Worm (Caenorhabditis elegans) whole organism, L4 larva: ENCODE measurements around the gene parn-2.

Experiments
- F26F4.8 ChIP-seq: fragments of 200-800 bp; sonication (Bioruptor generic); conservative IDR thresholded peaks from 2 replicates; pipeline ENCODE4 v1.3.6; 2022; ENCODE audit warnings: missing genetic modification characterization, missing compliant biosample characterization
- R02D3.7 ChIP-seq: fragments of 150-350 bp; sonication (generic microtip); optimal IDR thresholded peaks from 3 replicates; lab custom pipeline; 2014; ENCODE audit warnings: missing biosample characterization, missing genetic modification characterization
- Y105C5A.15 ChIP-seq: fragments of 200-800 bp; sonication (Bioruptor generic); IDR thresholded peaks from 2 replicates; pipeline ENCODE4 v1.3.6; 2022; ENCODE audit warnings: missing genetic modification characterization, missing compliant biosample characterization
- Y75B8A.6 ChIP-seq: fragments of 200-800 bp; sonication (Bioruptor generic); IDR thresholded peaks from 2 replicates; pipeline ENCODE4 v1.3.6; 2022; ENCODE audit warnings: missing genetic modification reagents, missing genetic modification characterization, missing compliant biosample characterization
- aha-1 ChIP-seq: fragments of 150-350 bp; peaks from one replicate; lab custom pipeline; 2014; ENCODE audit warnings: missing biosample characterization, missing genetic modification characterization
- ceh-20 ChIP-seq: fragments of 200-800 bp; sonication (Bioruptor generic); IDR thresholded peaks from 2 replicates; pipeline ENCODE4 v1.3.6; 2022; ENCODE audit warnings: missing genetic modification reagents, missing genetic modification characterization, missing compliant biosample characterization
- ceh-28 ChIP-seq: fragments of 150-350 bp; optimal IDR thresholded peaks from 2 replicates; lab custom pipeline; 2014; ENCODE audit warnings: missing biosample characterization, missing genetic modification reagents, missing genetic modification characterization
- ceh-44 ChIP-seq: fragments of 200-800 bp; sonication (Bioruptor generic); IDR thresholded peaks from 2 replicates; pipeline ENCODE4 v1.3.6; 2022; ENCODE audit warnings: missing genetic modification reagents, missing genetic modification characterization, missing compliant biosample characterization
- ces-1 ChIP-seq: fragments of 150-350 bp; sonication (generic microtip); optimal IDR thresholded peaks from 4 replicates; lab custom pipeline; 2014; ENCODE audit warnings: missing biosample characterization, missing genetic modification reagents, missing genetic modification characterization
- dmd-9 ChIP-seq: fragments of 200-800 bp; sonication (Bioruptor generic); IDR thresholded peaks from 2 replicates; pipeline ENCODE4 v1.3.6; 2022; ENCODE audit warnings: missing genetic modification reagents, missing genetic modification characterization, missing compliant biosample characterization
- dve-1 ChIP-seq: sonication (generic microtip); optimal IDR thresholded peaks from 2 replicates; lab custom pipeline; 2017; ENCODE audit warnings: antibody characterized with exemption, mild to moderate bottlenecking, missing genetic modification characterization, missing compliant biosample characterization; ENCODE audit not compliant: insufficient read depth
- hif-1 ChIP-seq, 2 experiments: sonication (generic microtip); optimal IDR thresholded peaks; 2 replicates each; lab custom pipeline; 2016 to 2017; ENCODE audit warnings: missing compliant biosample characterization in 2 of 2, missing genetic modification characterization in 2 of 2, missing genetic modification reagents in 2 of 2, missing genotype in 2 of 2, mild to moderate bottlenecking in 1 of 2
- hlh-11 ChIP-seq: fragments of 200-800 bp; sonication (Bioruptor generic); optimal IDR thresholded peaks from 2 replicates; lab custom pipeline; 2018; ENCODE audit warnings: mild to moderate bottlenecking, missing genetic modification characterization, missing compliant biosample characterization
- hlh-30 ChIP-seq: sonication (generic microtip); optimal IDR thresholded peaks from 2 replicates; lab custom pipeline; 2017; ENCODE audit warnings: antibody characterized with exemption, mild to moderate bottlenecking, missing genetic modification characterization, missing compliant biosample characterization; ENCODE audit not compliant: insufficient read depth
- hmg-1.1 ChIP-seq: fragments of 200-800 bp; sonication (Bioruptor generic); IDR thresholded peaks from 2 replicates; pipeline ENCODE4 v1.3.6; 2022; ENCODE audit warnings: missing genetic modification reagents, missing genetic modification characterization, missing compliant biosample characterization
- jun-1 ChIP-seq: fragments of 150-350 bp; optimal IDR thresholded peaks from 2 replicates; lab custom pipeline; 2014; ENCODE audit warnings: missing biosample characterization, missing genetic modification reagents, missing genetic modification characterization
- lin-1 ChIP-seq: fragments of 200-800 bp; sonication (Bioruptor generic); IDR thresholded peaks from 2 replicates; pipeline ENCODE4 v1.3.6; 2022; ENCODE audit warnings: missing genetic modification reagents, missing genetic modification characterization, missing compliant biosample characterization
- lin-29 ChIP-seq: fragments of 200-800 bp; sonication (Bioruptor generic); IDR thresholded peaks from 2 replicates; pipeline ENCODE4 v1.3.6; 2022; ENCODE audit warnings: missing genetic modification reagents, missing genetic modification characterization, missing compliant biosample characterization
- lsy-2 ChIP-seq, 2 experiments: fragments of 150-350 bp in 1 of 2; sonication (generic microtip) in 1 of 2; optimal IDR thresholded peaks; 2 replicates each; lab custom pipeline; 2014 to 2017; ENCODE audit warnings: missing biosample characterization in 2 of 2, missing genetic modification characterization in 2 of 2
- madf-5 ChIP-seq, 2 experiments: fragments of 200-800 bp; sonication (Bioruptor generic); IDR thresholded peaks; 2 replicates each; pipeline ENCODE4 v1.3.6; 2022; ENCODE audit warnings: missing compliant biosample characterization in 2 of 2, missing genetic modification characterization in 2 of 2
- mdl-1 ChIP-seq, 2 experiments: fragments of 150-350 bp in 1 of 2; sonication (generic microtip) in 1 of 2; optimal IDR thresholded peaks; 2 replicates each; lab custom pipeline; 2014 to 2017; ENCODE audit warnings: missing biosample characterization in 2 of 2, missing genetic modification characterization in 2 of 2
- mdt-29 ChIP-seq: fragments of 200-800 bp; sonication (Bioruptor generic); IDR thresholded peaks from 2 replicates; pipeline ENCODE4 v1.3.6; 2022; ENCODE audit warnings: missing genetic modification reagents, missing genetic modification characterization, missing compliant biosample characterization
- mep-1 ChIP-seq: fragments of 150-350 bp; sonication (generic microtip); optimal IDR thresholded peaks from 3 replicates; lab custom pipeline; 2014; ENCODE audit warnings: missing biosample characterization, missing genetic modification characterization
- mes-2 ChIP-seq: sonication (generic microtip); optimal IDR thresholded peaks from 2 replicates; lab custom pipeline; 2016; ENCODE audit warnings: missing genotype, mild to moderate bottlenecking, missing genetic modification characterization, missing compliant biosample characterization; ENCODE audit not compliant: poor library complexity, severe bottlenecking
- mxl-2 ChIP-seq: fragments of 200-800 bp; sonication (Bioruptor generic); conservative IDR thresholded peaks from 2 replicates; pipeline ENCODE4 v1.3.6; 2022; ENCODE audit warnings: missing genetic modification reagents, missing genetic modification characterization, missing compliant biosample characterization
- nhr-10 ChIP-seq: fragments of 150-350 bp; optimal IDR thresholded peaks from 2 replicates; lab custom pipeline; 2014; ENCODE audit warnings: missing biosample characterization, missing genetic modification characterization
- nhr-25 ChIP-seq: sonication (generic microtip); optimal IDR thresholded peaks from 2 replicates; lab custom pipeline; 2017; ENCODE audit warnings: missing genetic modification characterization, mild to moderate bottlenecking, missing compliant biosample characterization, antibody characterized with exemption, moderate library complexity, borderline replicate concordance; ENCODE audit not compliant: insufficient read depth
- nhr-28 ChIP-seq: fragments of 150-350 bp; optimal IDR thresholded peaks from 2 replicates; lab custom pipeline; 2014; ENCODE audit warnings: missing biosample characterization, missing genetic modification characterization
- nhr-42 ChIP-seq: fragments of 200-800 bp; sonication (Bioruptor generic); IDR thresholded peaks from 2 replicates; pipeline ENCODE4 v1.3.6; 2022; ENCODE audit warnings: missing genetic modification characterization, missing compliant biosample characterization
- nhr-6 ChIP-seq: fragments of 150-350 bp; optimal IDR thresholded peaks from 2 replicates; lab custom pipeline; 2014; ENCODE audit warnings: missing biosample characterization, missing genetic modification characterization
- nhr-76 ChIP-seq: fragments of 150-350 bp; optimal IDR thresholded peaks from 2 replicates; lab custom pipeline; 2014; ENCODE audit warnings: missing biosample characterization, missing genetic modification characterization
- php-3 ChIP-seq: fragments of 200-800 bp; sonication (Bioruptor generic); IDR thresholded peaks from 2 replicates; pipeline ENCODE4 v1.3.6; 2022; ENCODE audit warnings: missing genetic modification reagents, missing genetic modification characterization, missing compliant biosample characterization
- rbr-2 ChIP-seq: sonication (generic microtip); optimal IDR thresholded peaks from 2 replicates; lab custom pipeline; 2016; ENCODE audit warnings: missing genotype, missing genetic modification characterization, missing compliant biosample characterization
- set-16 ChIP-seq: fragments of 200-800 bp; sonication (Bioruptor generic); IDR thresholded peaks from 2 replicates; pipeline ENCODE4 v1.3.6; 2022; ENCODE audit warnings: missing genetic modification reagents, missing genetic modification characterization, missing compliant biosample characterization
- snpc-4 ChIP-seq: fragments of 150-350 bp; optimal IDR thresholded peaks from 2 replicates; lab custom pipeline; 2014; ENCODE audit warnings: missing biosample characterization, missing genetic modification characterization
- spr-1 ChIP-seq: sonication (generic microtip); optimal IDR thresholded peaks from 2 replicates; lab custom pipeline; 2016; ENCODE audit warnings: mild to moderate bottlenecking, missing genetic modification characterization, missing compliant biosample characterization
- spr-3 ChIP-seq: fragments of 200-800 bp; sonication (Bioruptor generic); optimal IDR thresholded peaks from 2 replicates; lab custom pipeline; 2018; ENCODE audit warnings: mild to moderate bottlenecking, missing genetic modification characterization, missing compliant biosample characterization
- unc-62 ChIP-seq, 3 experiments: fragments of 150-350 bp in 1 of 3; sonication (generic microtip); optimal IDR thresholded peaks in 2 of 3; peaks in 1 of 3; 1 replicate in 1 of 3; 2 replicates in 2 of 3; lab custom pipeline; 2014 to 2017; ENCODE audit warnings: missing biosample characterization in 3 of 3, missing genetic modification characterization in 3 of 3, missing genetic modification reagents in 3 of 3, missing genotype in 1 of 3
- vab-7 ChIP-seq: fragments of 200-800 bp; sonication (Bioruptor generic); IDR thresholded peaks from 2 replicates; pipeline ENCODE4 v1.3.6; 2022; ENCODE audit warnings: missing genetic modification reagents, missing genetic modification characterization, missing compliant biosample characterization
- zfp-2 ChIP-seq: sonication (generic microtip); optimal IDR thresholded peaks from 2 replicates; lab custom pipeline; 2016; ENCODE audit warnings: mild to moderate bottlenecking, missing genetic modification characterization, missing compliant biosample characterization
- zfp-3 ChIP-seq: fragments of 200-800 bp; sonication (Bioruptor generic); conservative IDR thresholded peaks from 2 replicates; pipeline ENCODE4 v1.3.6; 2022; ENCODE audit warnings: missing genetic modification reagents, missing genetic modification characterization, missing compliant biosample characterization
- zip-2 ChIP-seq: fragments of 150-350 bp; optimal IDR thresholded peaks from 2 replicates; lab custom pipeline; 2014; ENCODE audit warnings: missing biosample characterization, missing genetic modification characterization

The parn-2 gene

DNA sequence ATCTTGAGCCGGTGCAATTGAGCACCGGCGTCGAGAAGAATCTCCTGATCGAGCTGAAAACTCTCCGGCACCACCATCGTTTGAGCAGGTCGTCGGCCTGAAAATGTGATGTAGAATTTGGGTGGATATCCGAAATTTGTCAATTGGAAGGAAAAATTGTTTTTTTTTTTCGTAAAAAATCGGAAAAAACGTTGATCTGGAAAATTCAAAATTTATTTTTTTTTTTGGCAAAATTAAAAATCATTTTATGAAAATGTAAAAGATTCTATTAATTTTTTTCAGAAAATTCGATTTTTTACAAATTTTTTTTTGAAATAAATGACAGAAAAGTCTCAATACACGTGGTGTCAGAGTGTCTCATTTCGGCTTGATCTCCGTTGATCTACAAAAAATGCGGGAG is 9.7 kb upstream of the parn-2 start, which contains the start of gene tric-1B.1:
TSS of gene tric-1B.1 (minus strand) at position 101 of the 400 bp plus-strand sequence.
- TF ChIP-seq zip-2 (tag; lab: Kevin White, UChicago), result no peak
- no peak for TF ChIP-seq zfp-3 (GFP tag; lab: Robert Waterston, UW)
- TF ChIP-seq hlh-11 (tag; lab: Kevin White, UChicago), result no peak
- no peak for TF ChIP-seq mdt-29 (GFP tag; lab: Robert Waterston, UW)
- no peak for TF ChIP-seq zfp-2 (tag; lab: Kevin White, UChicago)
- no peak for TF ChIP-seq nhr-76 (tag; lab: Kevin White, UChicago)
- no peak for TF ChIP-seq hif-1 (tag; optimal IDR thresholded peaks at IDR 0.05; lab: Kevin White, UChicago)
- no peak for TF ChIP-seq nhr-6
- no peak for TF ChIP-seq mdl-1 (tag; optimal IDR thresholded peaks at IDR 0.05; lab: Kevin White, UChicago)
- TF ChIP-seq lin-29 (GFP tag; lab: Robert Waterston, UW), result no peak
- no peak for TF ChIP-seq Y105C5A.15
- TF ChIP-seq nhr-25 (tag; lab: Kevin White, UChicago), result no peak
- no peak for TF ChIP-seq dmd-9
- no peak for TF ChIP-seq ceh-28
- TF ChIP-seq jun-1 (tag; lab: Kevin White, UChicago), result no peak
- no peak for TF ChIP-seq snpc-4 (tag; lab: Kevin White, UChicago)
- no peak for TF ChIP-seq nhr-10 (tag; lab: Kevin White, UChicago)
- no peak for TF ChIP-seq hlh-30 (tag; lab: Kevin White, UChicago)
- TF ChIP-seq R02D3.7 (tag; lab: Kevin White, UChicago), result no peak

DNA sequence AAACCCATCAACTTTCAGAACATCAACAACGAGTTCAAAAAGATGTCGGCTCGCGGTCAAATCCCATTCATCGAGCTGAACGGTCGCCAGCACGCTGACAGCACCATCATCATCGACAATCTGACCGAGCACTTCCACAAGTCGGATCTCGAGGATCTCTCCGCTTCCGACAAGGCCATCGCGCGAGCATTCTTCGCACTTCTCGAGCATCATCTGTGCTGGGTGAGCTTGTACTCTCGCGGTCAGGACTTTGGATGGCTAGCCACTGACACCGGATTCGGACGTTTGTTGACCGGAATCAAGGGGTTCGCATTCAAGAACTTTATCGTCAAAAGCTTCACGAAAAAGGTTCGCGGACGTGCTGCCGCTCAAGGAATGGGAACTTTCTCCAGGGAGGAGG is 8.4 kb upstream of the parn-2 start:
- TF ChIP-seq ces-1 (GFP tag; lab: Kevin White, UChicago), result no peak
- 0 out of 4 replicates have a peak, but pooled peaks of 1 of the 2 experiments have one; percentile 38 for TF ChIP-seq madf-5 (GFP tag; IDR thresholded peaks at IDR 0.05; lab: Robert Waterston, UW)
- TF ChIP-seq set-16, result peak; percentile 68; the same call in 1 of the 2 replicates
- TF ChIP-seq aha-1 (tag; lab: Kevin White, UChicago), result peak; percentile 19

DNA sequence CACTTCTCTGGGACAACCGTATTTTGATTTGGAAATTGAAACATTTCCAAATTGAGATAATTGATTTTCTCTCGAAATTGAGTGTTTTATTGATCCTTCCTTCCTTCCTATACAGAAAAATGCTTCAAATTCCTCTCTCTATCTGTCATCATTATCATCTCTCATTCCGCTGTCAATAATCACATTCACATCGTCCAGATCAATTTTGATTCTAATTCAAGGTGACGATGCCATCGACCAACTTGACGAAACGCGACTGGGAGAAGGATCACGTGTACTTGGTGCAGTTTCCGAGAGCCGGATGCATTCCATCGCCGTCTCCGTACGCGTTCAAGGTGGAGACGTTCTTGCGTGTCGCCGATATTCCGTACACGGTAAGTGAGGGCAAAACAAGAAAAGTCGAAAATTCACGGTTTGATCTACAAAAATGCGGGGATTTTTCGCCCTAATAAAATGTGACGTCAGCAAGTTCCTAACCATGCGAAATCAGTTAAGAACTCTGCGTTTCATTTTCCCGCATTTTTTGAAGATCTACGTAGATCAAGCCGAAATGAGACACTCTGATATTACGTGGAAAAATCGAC is 7.6 kb upstream of the parn-2 start, which contains the start of gene faxc-1:
TSS of gene faxc-1 (plus strand) at position 222 of the 584 bp plus-strand sequence.
- TF ChIP-seq ceh-20 (GFP tag; lab: Robert Waterston, UW), result 0 out of 2 replicates have a peak, but pooled peaks have one; percentile 29
- TF ChIP-seq mes-2 (tag; lab: Kevin White, UChicago), result no peak
- TF ChIP-seq F26F4.8 (GFP tag; lab: Robert Waterston, UW), result no peak
- TF ChIP-seq lsy-2 (tag; optimal IDR thresholded peaks at IDR 0.05; lab: Kevin White, UChicago), result no peak
- TF ChIP-seq unc-62 (GFP tag; optimal IDR thresholded peaks at IDR 0.05 in 1 of 2; lab: Kevin White, UChicago), result peak in 1 of 2 experiments; percentile 91
- TF ChIP-seq unc-62 (tag; optimal IDR thresholded peaks at IDR 0.05; lab: Kevin White, UChicago), result no peak
- TF ChIP-seq aha-1 (tag; lab: Kevin White, UChicago), result peak; percentile 85

DNA sequence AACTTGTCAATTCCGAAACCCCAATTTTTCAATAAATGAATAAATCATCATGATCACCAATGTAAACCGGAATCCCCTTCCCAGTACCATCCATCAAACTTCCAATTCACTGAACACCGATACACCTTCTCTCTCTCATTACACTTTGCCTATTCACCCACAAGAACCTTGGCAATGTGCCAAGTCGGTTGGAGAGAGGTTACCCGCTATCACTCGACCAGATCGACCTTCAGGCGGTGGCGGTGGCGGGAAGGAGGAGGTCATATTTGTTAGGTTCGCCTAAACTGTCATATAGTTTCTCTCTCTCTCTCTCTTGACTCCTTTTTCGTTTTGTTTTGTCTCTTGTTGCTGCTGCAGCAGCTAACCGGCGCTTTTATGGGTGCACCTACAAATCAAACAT is 6.1 kb upstream of the parn-2 start:
- no peak for TF ChIP-seq rbr-2
- TF ChIP-seq nhr-25 (tag; lab: Kevin White, UChicago), result peak; percentile 78
- no peak for TF ChIP-seq mdt-29 (GFP tag; lab: Robert Waterston, UW)
- TF ChIP-seq hmg-1.1 (GFP tag; lab: Robert Waterston, UW), result peak; percentile 31; the same call in 1 of the 2 replicates
- no peak for TF ChIP-seq vab-7 (GFP tag; lab: Robert Waterston, UW)
- TF ChIP-seq spr-1 (tag; lab: Kevin White, UChicago), result no peak
- TF ChIP-seq ceh-44, result no peak
- TF ChIP-seq aha-1 (tag; lab: Kevin White, UChicago), result peak; percentile 51
- no peak for TF ChIP-seq nhr-42 (GFP tag; lab: Robert Waterston, UW)
- no peak for TF ChIP-seq ces-1 (GFP tag; lab: Kevin White, UChicago)
- no peak for TF ChIP-seq zfp-2 (tag; lab: Kevin White, UChicago)
- no peak for TF ChIP-seq F26F4.8 (GFP tag; lab: Robert Waterston, UW)
- peak; percentile 20 for TF ChIP-seq nhr-28
- TF ChIP-seq nhr-10 (tag; lab: Kevin White, UChicago), result no peak
- peak in 1 of 2 experiments; percentile 7 for TF ChIP-seq lsy-2 (tag; optimal IDR thresholded peaks at IDR 0.05; lab: Kevin White, UChicago)
- peak; percentile 32 for TF ChIP-seq mep-1 (tag; lab: Kevin White, UChicago)
- TF ChIP-seq set-16, result 0 out of 2 replicates have a peak, but pooled peaks have one; percentile 11
- no peak for TF ChIP-seq mxl-2 (GFP tag; lab: Robert Waterston, UW)
- TF ChIP-seq lin-1 (GFP tag; lab: Robert Waterston, UW), result no peak
- TF ChIP-seq Y75B8A.6 (GFP tag; lab: Robert Waterston, UW), result no peak
- TF ChIP-seq spr-3, result no peak
- peak; percentile 39 for TF ChIP-seq dve-1 (tag; lab: Kevin White, UChicago)
- TF ChIP-seq php-3, result no peak
